Worm (Caenorhabditis elegans) whole organism, young adult: ENCODE data around the gene F54D5.23.

Experiments used
- T07F8.4 ChIP-seq: sonication (generic microtip); optimal IDR thresholded peaks from 2 replicates; lab custom pipeline; 2016; ENCODE audit warnings: mild to moderate bottlenecking, missing genetic modification characterization, moderate library complexity, missing compliant biosample characterization
- ama-1 ChIP-seq, 3 experiments: fragments of 150-350 bp in 1 of 3; sonication (generic microtip) in 2 of 3; optimal IDR thresholded peaks; 2 replicates each; lab custom pipeline; 2014 to 2018; ENCODE audit warnings: missing biosample characterization in 2 of 3, missing genetic modification characterization in 2 of 3, missing genetic modification reagents in 2 of 3
- bed-1 ChIP-seq: fragments of 200-800 bp; sonication (Bioruptor generic); IDR thresholded peaks from 2 replicates; pipeline ENCODE4 v1.3.6; 2022; ENCODE audit warnings: missing genetic modification reagents, missing genetic modification characterization, missing compliant biosample characterization
- ceh-100 ChIP-seq: fragments of 200-800 bp; sonication (Bioruptor generic); IDR thresholded peaks from 2 replicates; pipeline ENCODE4 v1.3.6; 2022; ENCODE audit warnings: missing genetic modification reagents, missing genetic modification characterization, missing compliant biosample characterization
- dpl-1 ChIP-seq: fragments of 150-350 bp; optimal IDR thresholded peaks from 2 replicates; lab custom pipeline; 2014; ENCODE audit warnings: missing biosample characterization, missing genetic modification reagents, missing genetic modification characterization
- hlh-12 ChIP-seq: sonication (generic microtip); optimal IDR thresholded peaks from 2 replicates; lab custom pipeline; 2016; ENCODE audit warnings: missing genetic modification characterization, missing compliant biosample characterization
- lin-40 ChIP-seq: sonication (generic microtip); optimal IDR thresholded peaks from 2 replicates; lab custom pipeline; 2016; ENCODE audit warnings: missing genetic modification characterization, mild to moderate bottlenecking, missing compliant biosample characterization, missing genotype, missing genetic modification reagents
- pha-4 ChIP-seq: fragments of 150-350 bp; sonication (generic microtip); optimal IDR thresholded peaks from 2 replicates; lab custom pipeline; 2014; ENCODE audit warnings: missing biosample characterization, missing genetic modification reagents, missing genetic modification characterization
- xnd-1 ChIP-seq: sonication (generic microtip); optimal IDR thresholded peaks from 2 replicates; lab custom pipeline; 2016; ENCODE audit warnings: missing genotype, missing genetic modification reagents, missing genetic modification characterization, missing compliant biosample characterization

DNA sequence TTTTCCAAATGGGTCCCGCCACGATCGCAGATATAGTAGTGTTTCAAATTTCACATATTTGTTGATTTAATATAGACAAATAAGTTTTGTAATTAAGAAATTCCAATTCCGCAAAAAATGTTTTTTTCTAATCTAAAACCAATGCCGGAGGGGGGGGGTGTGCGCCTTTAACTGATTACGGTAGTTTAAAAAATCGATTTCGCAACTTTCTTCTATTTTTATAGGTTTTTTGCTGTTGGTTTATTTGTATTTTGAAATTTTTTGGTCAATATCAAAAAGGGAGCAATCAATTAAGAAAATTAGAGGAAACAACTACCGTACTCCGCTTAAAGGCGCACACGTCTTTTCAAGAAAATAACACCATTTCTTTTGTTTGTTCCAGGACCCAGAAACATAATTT, 22.5 kb upstream of the F54D5.23 start:
- no peak for TF ChIP-seq ceh-100 (GFP tag; lab: Robert Waterston, UW)
- TF ChIP-seq xnd-1 (tag; lab: Kevin White, UChicago) = no peak
- no peak for TF ChIP-seq bed-1 (GFP tag; lab: Robert Waterston, UW)
- no peak for TF ChIP-seq ama-1 (optimal IDR thresholded peaks at IDR 0.05; lab: Kevin White, UChicago)
- TF ChIP-seq ama-1 (GFP tag; optimal IDR thresholded peaks at IDR 0.05; lab: Kevin White, UChicago) = no peak
- no peak for TF ChIP-seq T07F8.4 (tag; lab: Kevin White, UChicago)
- no peak for TF ChIP-seq pha-4 (tag; lab: Kevin White, UChicago)
- no peak for TF ChIP-seq lin-40 (tag; lab: Kevin White, UChicago)
- no peak for TF ChIP-seq dpl-1 (GFP tag; lab: Kevin White, UChicago)
- TF ChIP-seq hlh-12 (tag; lab: Kevin White, UChicago) = no peak
